Worm (Caenorhabditis elegans): Measurements from ENCODE around the gene syp-1.

ce11 chrV:16395131-16395530 lies 8.9 kb upstream of the syp-1 start, which contains the start of gene F13A7.11:
- TF ChIP-seq ama-1 (optimal IDR thresholded peaks at IDR 0.05) (no peak), aly-2 (tag; optimal IDR thresholded peaks at IDR 0.05) (no peak)
